Fruit fly (Drosophila melanogaster): ENCODE results near the gene myd.

myd gene

DNA sequence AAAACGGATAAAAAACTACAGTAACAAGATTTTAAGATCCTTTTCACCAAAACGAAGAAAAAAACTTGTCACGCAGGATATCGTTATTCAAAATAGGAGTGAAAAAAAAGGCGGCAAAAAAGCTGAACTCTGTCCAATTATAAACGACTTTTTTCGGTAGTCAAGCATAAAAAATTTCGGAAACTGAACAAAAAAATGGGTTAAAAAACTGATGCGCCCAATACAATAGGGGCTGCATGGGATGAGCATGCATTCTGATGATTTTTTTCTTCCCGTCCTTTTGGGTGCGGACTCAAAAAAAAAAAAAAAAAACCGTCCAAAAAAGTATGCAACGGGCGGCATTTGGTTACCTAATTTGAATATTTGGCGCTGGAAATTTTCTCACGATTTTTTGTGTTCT, 5.9 kb upstream of the myd start:
- TF ChIP-seq pb (GFP tag; optimal IDR thresholded peaks at IDR 0.05) (no peak), crp (GFP tag; optimal IDR thresholded peaks at IDR 0.05) (no peak), en (GFP tag; optimal IDR thresholded peaks at IDR 0.05) (no peak), CG2120 (GFP tag; optimal IDR thresholded peaks at IDR 0.05) (no peak), sqz (GFP tag; optimal IDR thresholded peaks at IDR 0.05) (peak; percentile 95)

dm6 chr3R:19176700-19177099, 3.8 kb upstream of the myd start, which contains the start of gene CG14282:
CG14282 (plus strand) TSS chr3R:19177000.
- TF ChIP-seq CG6683 (GFP tag; optimal IDR thresholded peaks at IDR 0.05) (no peak), disco-r (GFP tag; optimal IDR thresholded peaks at IDR 0.05) (no peak), jigr1 (GFP tag; IDR thresholded peaks at IDR 0.05) (no peak), bigmax (GFP tag; optimal IDR thresholded peaks at IDR 0.05) (no peak), CG1792 (GFP tag; optimal IDR thresholded peaks at IDR 0.05) (no peak), CG6272 (GFP tag; IDR thresholded peaks at IDR 0.05) (no peak), Dip3 (GFP tag; optimal IDR thresholded peaks at IDR 0.05) (no peak), bbx (GFP tag; IDR thresholded peaks at IDR 0.05; ENCODE audit: partially characterized antibody) (no peak), gsb-n (tag; optimal IDR thresholded peaks at IDR 0.05) (no peak), repo (GFP tag; optimal IDR thresholded peaks at IDR 0.05) (no peak), CG12219 (GFP tag; optimal IDR thresholded peaks at IDR 0.05) (no peak), insv (GFP tag; optimal IDR thresholded peaks at IDR 0.05) (no peak), NfI (GFP tag; optimal IDR thresholded peaks at IDR 0.05) (no peak)

- TF ChIP-seq Spps (tag; optimal IDR thresholded peaks at IDR 0.05) (no peak), CG2120 (GFP tag; optimal IDR thresholded peaks at IDR 0.05) (peak; percentile 12), tin (GFP tag; optimal IDR thresholded peaks at IDR 0.05) (peak; percentile 5), CG8290 (GFP tag; optimal IDR thresholded peaks at IDR 0.05) (no peak), CG8290 (tag; optimal IDR thresholded peaks at IDR 0.05) (peak in 1 of 2 experiments; percentile 16), CoRest (tag; optimal IDR thresholded peaks at IDR 0.05) (peak; percentile 30), CG16779 (GFP tag; IDR thresholded peaks at IDR 0.05) (no peak), CG8924 (tag; optimal IDR thresholded peaks at IDR 0.05) (peak; percentile 5), Hr51 (GFP tag; optimal IDR thresholded peaks at IDR 0.05) (peak in 1 of 2 experiments; percentile 66), hkb (optimal IDR thresholded peaks at IDR 0.05) (no peak), hkb (GFP tag; IDR thresholded peaks at IDR 0.05) (peak; percentile 47), CG12659 (GFP tag; optimal IDR thresholded peaks at IDR 0.05) (peak; percentile 36), dmrt99B (tag; optimal IDR thresholded peaks at IDR 0.05) (peak; percentile 64), CG14441 (GFP tag; IDR thresholded peaks at IDR 0.05) (0 out of 2 replicates have a peak, but pooled peaks have one; percentile 16), CG9817 (tag; optimal IDR thresholded peaks at IDR 0.05) (peak; percentile 16), Ssrp (tag; optimal IDR thresholded peaks at IDR 0.05) (peak; percentile 30), Oli (tag; optimal IDR thresholded peaks at IDR 0.05) (peak; percentile 20), Drgx (GFP tag; IDR thresholded peaks at IDR 0.05) (peak; percentile 67; the same call in 1 of the 2 replicates), CG13424 (tag; optimal IDR thresholded peaks at IDR 0.05) (peak; percentile 28), CG18262 (tag; optimal IDR thresholded peaks at IDR 0.05) (peak; percentile 4), Taf1 (GFP tag; IDR thresholded peaks at IDR 0.05) (no peak), CG30403 (GFP tag; optimal IDR thresholded peaks at IDR 0.05) (peak; percentile 10), Optix (GFP tag; IDR thresholded peaks at IDR 0.05) (no peak), lilli (GFP tag; optimal IDR thresholded peaks at IDR 0.05) (peak; percentile 7), bsh (GFP tag; optimal IDR thresholded peaks at IDR 0.05) (peak in 1 of 2 experiments; percentile 52), CG15269 (tag; optimal IDR thresholded peaks at IDR 0.05) (peak; percentile 56), CG34422 (GFP tag; IDR thresholded peaks at IDR 0.05) (no peak), nmo (GFP tag; optimal IDR thresholded peaks at IDR 0.05) (peak; percentile 10), Mrtf (GFP tag; IDR thresholded peaks at IDR 0.05) (no peak), CG34224 (GFP tag; IDR thresholded peaks at IDR 0.05; ENCODE audit: partially characterized antibody) (no peak), CG18599 (GFP tag; optimal IDR thresholded peaks at IDR 0.05) (peak; percentile 31), grau (tag; optimal IDR thresholded peaks at IDR 0.05) (peak; percentile 36)
Observed at dm6 chr3R:19181214-19181613, 755 bp downstream of the myd start.
